Fruit fly (Drosophila melanogaster) whole organism, embryonic: ENCODE results near the gene CG10055.

Experiments used
- BEAF-32 ChIP-seq: fragments of 200-800 bp; sonication (Bioruptor generic); optimal IDR thresholded peaks from 3 replicates; lab custom pipeline; 2017; ENCODE audit warnings: missing biosample characterization, missing genetic modification characterization, mild to moderate bottlenecking, moderate library complexity, missing genetic modification reagents
- CG10366 ChIP-seq: fragments of 200-800 bp; sonication (Bioruptor generic); IDR thresholded peaks from 2 replicates; pipeline ENCODE4 v1.3.6; 2022; ENCODE audit warnings: missing biosample characterization, missing genetic modification characterization
- CG11398 ChIP-seq: fragments of 200-800 bp; sonication (Bioruptor generic); optimal IDR thresholded peaks from 2 replicates; lab custom pipeline; 2016; ENCODE audit warnings: missing biosample characterization, missing genetic modification characterization
- CG12744 ChIP-seq: fragments of 200-800 bp; sonication (Bioruptor generic); optimal IDR thresholded peaks from 2 replicates; lab custom pipeline; 2016; ENCODE audit warnings: missing biosample characterization, missing genetic modification characterization
- CG12942 ChIP-seq: fragments of 200-800 bp; sonication (Bioruptor generic); optimal IDR thresholded peaks from 3 replicates; lab custom pipeline; 2016; ENCODE audit warnings: missing biosample characterization, missing genetic modification characterization
- CG16815 ChIP-seq: fragments of 200-800 bp; sonication (Bioruptor generic); optimal IDR thresholded peaks from 3 replicates; lab custom pipeline; 2017; ENCODE audit warnings: missing biosample characterization, mild to moderate bottlenecking, missing genetic modification characterization
- CG16863 ChIP-seq: fragments of 200-800 bp; sonication (Bioruptor generic); optimal IDR thresholded peaks from 3 replicates; lab custom pipeline; 2016; ENCODE audit warnings: missing biosample characterization, missing genetic modification characterization
- CG17385 ChIP-seq: fragments of 200-800 bp; sonication (Bioruptor generic); optimal IDR thresholded peaks from 3 replicates; lab custom pipeline; 2018; ENCODE audit warnings: missing biosample characterization, mild to moderate bottlenecking, missing genetic modification characterization
- CG18619 ChIP-seq: fragments of 200-800 bp; sonication (Bioruptor generic); optimal IDR thresholded peaks from 3 replicates; lab custom pipeline; 2017; ENCODE audit warnings: missing biosample characterization, mild to moderate bottlenecking, missing genetic modification characterization
- CG2889 ChIP-seq: fragments of 200-800 bp; sonication (Bioruptor generic); IDR thresholded peaks from 3 replicates; pipeline ENCODE4 v1.3.6; 2022; ENCODE audit warnings: missing biosample characterization, missing genetic modification characterization
- CG3281 ChIP-seq: fragments of 200-800 bp; sonication (Bioruptor generic); optimal IDR thresholded peaks from 3 replicates; lab custom pipeline; 2017; ENCODE audit warnings: missing biosample characterization, mild to moderate bottlenecking, missing genetic modification characterization
- CG6813 ChIP-seq: fragments of 200-800 bp; sonication (Bioruptor generic); optimal IDR thresholded peaks from 2 replicates; lab custom pipeline; 2017; ENCODE audit warnings: missing biosample characterization, missing genetic modification characterization, mild to moderate bottlenecking, moderate library complexity, missing genetic modification reagents
- CG7745 ChIP-seq: fragments of 200-800 bp; sonication (Bioruptor generic); optimal IDR thresholded peaks from 2 replicates; lab custom pipeline; 2018; ENCODE audit warnings: missing biosample characterization, mild to moderate bottlenecking, missing genetic modification characterization, moderate library complexity
- CG7839 ChIP-seq: fragments of 200-800 bp; sonication (Bioruptor generic); optimal IDR thresholded peaks from 3 replicates; lab custom pipeline; 2018; ENCODE audit warnings: missing biosample characterization, mild to moderate bottlenecking, missing genetic modification characterization, moderate library complexity
- CG8290 ChIP-seq, 3 experiments: fragments of 200-800 bp; sonication (Bioruptor generic); optimal IDR thresholded peaks; 2 replicates each; lab custom pipeline; 2016 to 2019; ENCODE audit warnings: missing biosample characterization in 3 of 3, missing genetic modification characterization in 3 of 3, mild to moderate bottlenecking in 2 of 3, moderate library complexity in 1 of 3
- CG8388 ChIP-seq: fragments of 200-800 bp; sonication (Bioruptor generic); optimal IDR thresholded peaks from 2 replicates; lab custom pipeline; 2019; ENCODE audit warnings: missing biosample characterization, mild to moderate bottlenecking, missing genetic modification characterization, moderate library complexity
- CTCF ChIP-seq: fragments of 200-800 bp; sonication (Bioruptor generic); optimal IDR thresholded peaks from 2 replicates; lab custom pipeline; 2017; ENCODE audit warnings: missing biosample characterization, mild to moderate bottlenecking, missing genetic modification characterization, moderate library complexity
- Deaf1 ChIP-seq: fragments of 200-800 bp; optimal IDR thresholded peaks from 3 replicates; lab custom pipeline; 2019; ENCODE audit warnings: missing biosample characterization, mild to moderate bottlenecking, missing genetic modification characterization, moderate library complexity
- Dek ChIP-seq: fragments of 200-800 bp; sonication (Bioruptor generic); optimal IDR thresholded peaks from 3 replicates; lab custom pipeline; 2019; ENCODE audit warnings: missing biosample characterization, mild to moderate bottlenecking, missing genetic modification characterization, moderate library complexity
- Dfd ChIP-seq, 2 experiments: fragments of >200 bp; optimal IDR thresholded peaks; 2 replicates each; lab custom pipeline; 2017; ENCODE audit warnings: missing biosample characterization in 2 of 2, missing genetic modification characterization in 2 of 2
- Dip3 ChIP-seq: fragments of 200-800 bp; sonication (Bioruptor generic); optimal IDR thresholded peaks from 3 replicates; lab custom pipeline; 2016; ENCODE audit warnings: missing biosample characterization, missing genetic modification characterization
- Fer1 ChIP-seq: fragments of 200-800 bp; sonication (Bioruptor generic); optimal IDR thresholded peaks from 2 replicates; lab custom pipeline; 2017; ENCODE audit warnings: missing biosample characterization, mild to moderate bottlenecking, missing genetic modification characterization
- HLH54F ChIP-seq: fragments of 200-800 bp; sonication (Bioruptor generic); optimal IDR thresholded peaks from 3 replicates; lab custom pipeline; 2016; ENCODE audit warnings: missing biosample characterization, missing genetic modification characterization
- Hr39 ChIP-seq: fragments of >200 bp; optimal IDR thresholded peaks from 2 replicates; lab custom pipeline; 2017
- Hr78 ChIP-seq, 2 experiments: fragments of 200-800 bp in 1 of 2; fragments of >200 bp in 1 of 2; sonication (Bioruptor generic) in 1 of 2; optimal IDR thresholded peaks; 2 replicates each; lab custom pipeline; 2017 to 2019; ENCODE audit warnings: missing biosample characterization in 2 of 2, missing genetic modification characterization in 2 of 2, mild to moderate bottlenecking in 1 of 2, moderate library complexity in 1 of 2
- MBD-R2 ChIP-seq: fragments of 200-800 bp; sonication (Bioruptor generic); IDR thresholded peaks from 2 replicates; pipeline ENCODE4 v1.3.6; 2022; ENCODE audit warnings: missing biosample characterization, missing genetic modification characterization
- MESR4 ChIP-seq: fragments of 200-800 bp; sonication (Bioruptor generic); optimal IDR thresholded peaks from 2 replicates; lab custom pipeline; 2018; ENCODE audit warnings: missing biosample characterization, mild to moderate bottlenecking, missing genetic modification characterization, moderate library complexity
- MTF-1 ChIP-seq: fragments of 200-800 bp; sonication (Bioruptor generic); optimal IDR thresholded peaks from 2 replicates; lab custom pipeline; 2018; ENCODE audit warnings: missing biosample characterization, mild to moderate bottlenecking, missing genetic modification characterization, borderline replicate concordance
- Mad ChIP-seq: fragments of 200-800 bp; sonication (Bioruptor generic); optimal IDR thresholded peaks from 2 replicates; lab custom pipeline; 2016; ENCODE audit warnings: missing biosample characterization, missing genetic modification characterization
- Med ChIP-seq: fragments of 200-800 bp; sonication (Bioruptor generic); peaks from one replicate; lab custom pipeline; 2016; ENCODE audit warnings: missing biosample characterization, missing genetic modification characterization, mild to moderate bottlenecking, inconsistent platforms, moderate library complexity
- NC2α ChIP-seq: fragments of 200-800 bp; sonication (Bioruptor generic); optimal IDR thresholded peaks from 2 replicates; lab custom pipeline; 2016; ENCODE audit warnings: missing biosample characterization, missing genetic modification characterization
- Scr ChIP-seq: fragments of 200-800 bp; sonication (Bioruptor generic); IDR thresholded peaks from 2 replicates; pipeline ENCODE4 v1.3.6; 2022; ENCODE audit warnings: missing biosample characterization, missing genetic modification characterization; ENCODE audit not compliant: partially characterized antibody
- Stat92E ChIP-seq, 3 experiments: fragments of >200 bp in 2 of 3; fragments of 200-800 bp in 1 of 3; sonication (Bioruptor generic) in 1 of 3; optimal IDR thresholded peaks; 2 replicates each; lab custom pipeline; 2017 to 2019; ENCODE audit warnings: missing biosample characterization in 3 of 3, missing genetic modification characterization in 3 of 3, mild to moderate bottlenecking in 1 of 3, moderate library complexity in 1 of 3
- ab ChIP-seq: fragments of 200-800 bp; sonication (Bioruptor generic); optimal IDR thresholded peaks from 2 replicates; lab custom pipeline; 2016; ENCODE audit warnings: missing biosample characterization, missing genetic modification characterization
- da ChIP-seq: fragments of 200-800 bp; sonication (Bioruptor generic); optimal IDR thresholded peaks from 2 replicates; lab custom pipeline; 2016; ENCODE audit warnings: missing biosample characterization, missing genetic modification characterization
- danr ChIP-seq: fragments of 200-800 bp; sonication (Bioruptor generic); IDR thresholded peaks from 2 replicates; pipeline ENCODE4 v1.3.6; 2022; ENCODE audit warnings: missing biosample characterization, missing genetic modification characterization
- fd3F ChIP-seq: fragments of 200-800 bp; sonication (Bioruptor generic); optimal IDR thresholded peaks from 2 replicates; lab custom pipeline; 2018; ENCODE audit warnings: missing biosample characterization, mild to moderate bottlenecking, missing genetic modification characterization, moderate library complexity
- fd96Cb ChIP-seq: fragments of 200-800 bp; sonication (Bioruptor generic); optimal IDR thresholded peaks from 2 replicates; lab custom pipeline; 2018; ENCODE audit warnings: missing biosample characterization, mild to moderate bottlenecking, missing genetic modification characterization, moderate library complexity
- fru ChIP-seq: fragments of >200 bp; optimal IDR thresholded peaks from 2 replicates; lab custom pipeline; 2017
- jigr1 ChIP-seq: fragments of 200-800 bp; sonication (Bioruptor generic); IDR thresholded peaks from 3 replicates; pipeline ENCODE4 v1.3.6; 2022; ENCODE audit warnings: missing biosample characterization, missing genetic modification characterization
- kah ChIP-seq: fragments of 200-800 bp; sonication (Bioruptor generic); optimal IDR thresholded peaks from 2 replicates; lab custom pipeline; 2018; ENCODE audit warnings: missing biosample characterization, mild to moderate bottlenecking, missing genetic modification characterization
- ken ChIP-seq: fragments of 200-800 bp; sonication (Bioruptor generic); IDR thresholded peaks from 3 replicates; pipeline ENCODE4 v1.3.6; 2022; ENCODE audit warnings: missing biosample characterization, missing genetic modification characterization
- pros ChIP-seq: fragments of 200-800 bp; sonication (Bioruptor generic); optimal IDR thresholded peaks from 3 replicates; lab custom pipeline; 2019; ENCODE audit warnings: missing biosample characterization, mild to moderate bottlenecking, missing genetic modification characterization, moderate library complexity
- row ChIP-seq: fragments of 200-800 bp; sonication (Bioruptor generic); IDR thresholded peaks from 3 replicates; pipeline ENCODE4 v1.3.6; 2022; ENCODE audit warnings: missing biosample characterization, missing genetic modification characterization
- sqz ChIP-seq: fragments of 200-800 bp; sonication (Bioruptor generic); optimal IDR thresholded peaks from 3 replicates; lab custom pipeline; 2018; ENCODE audit warnings: missing biosample characterization, mild to moderate bottlenecking, missing genetic modification characterization
- tgo ChIP-seq: fragments of 200-800 bp; sonication (Bioruptor generic); IDR thresholded peaks from 3 replicates; pipeline ENCODE4 v1.3.6; 2022; ENCODE audit warnings: missing biosample characterization, missing genetic modification characterization
- toy ChIP-seq: fragments of 200-800 bp; sonication (Bioruptor generic); IDR thresholded peaks from 2 replicates; pipeline ENCODE4 v1.3.6; 2022; ENCODE audit warnings: missing biosample characterization, missing genetic modification characterization
- vfl ChIP-seq: fragments of 200-800 bp; sonication (Bioruptor generic); optimal IDR thresholded peaks from 2 replicates; lab custom pipeline; 2016; ENCODE audit warnings: missing biosample characterization, missing genetic modification characterization
- zen ChIP-seq: fragments of 200-800 bp; sonication (Bioruptor generic); optimal IDR thresholded peaks from 3 replicates; lab custom pipeline; 2018; ENCODE audit warnings: missing biosample characterization, mild to moderate bottlenecking, missing genetic modification characterization, moderate library complexity
- zfh2 ChIP-seq: fragments of 200-800 bp; sonication (Bioruptor generic); optimal IDR thresholded peaks from 2 replicates; lab custom pipeline; 2016; ENCODE audit warnings: missing biosample characterization, missing genetic modification characterization

CG10055 gene

dm6 chr3R:7150544-7151406 lies 35.7 kb downstream of the CG10055 start, which contains the start of the genes gfzf and Sas-4 (continued):
- no peak for TF ChIP-seq kah (GFP tag; lab: Kevin White, UChicago)
- TF ChIP-seq CTCF (GFP tag; lab: Kevin White, UChicago): peak; percentile 2
- peak; percentile 60 for TF ChIP-seq MBD-R2 (GFP tag; lab: Robert Waterston, UW)
- peak; percentile 30 for TF ChIP-seq vfl (GFP tag; lab: Kevin White, UChicago)
- peak; percentile 43; the same call in 1 of the 3 replicates for TF ChIP-seq ken (GFP tag; lab: Robert Waterston, UW)
- TF ChIP-seq pros: no peak
- TF ChIP-seq Med (GFP tag; lab: Kevin White, UChicago): peak; percentile 82
- TF ChIP-seq Dip3 (GFP tag; lab: Kevin White, UChicago): peak; percentile 59
- TF ChIP-seq MTF-1 (GFP tag; lab: Kevin White, UChicago): no peak
- peak; percentile 34 for TF ChIP-seq MESR4
- TF ChIP-seq Dfd (GFP tag; optimal IDR thresholded peaks at IDR 0.05; lab: Kevin White, UChicago): no peak
- no peak for TF ChIP-seq Hr78 (GFP tag; optimal IDR thresholded peaks at IDR 0.05; lab: Kevin White, UChicago)
- peak; percentile 61 for TF ChIP-seq CG10366
- TF ChIP-seq toy (GFP tag; lab: Robert Waterston, UW): no peak
- peak; percentile 63 for TF ChIP-seq CG12942
- no peak for TF ChIP-seq Scr (GFP tag; lab: Robert Waterston, UW)
- no peak for TF ChIP-seq Deaf1 (tag; lab: Kevin White, UChicago)
- no peak for TF ChIP-seq Hr39 (lab: Kevin White, UChicago)
- no peak for TF ChIP-seq fru (lab: Kevin White, UChicago)
- TF ChIP-seq sqz: no peak
- TF ChIP-seq fd96Cb (tag; lab: Kevin White, UChicago): peak; percentile 30
- TF ChIP-seq fd3F: peak; percentile 45
- TF ChIP-seq CG3281 (GFP tag; lab: Kevin White, UChicago): peak; percentile 75
- TF ChIP-seq CG6813 (GFP tag; lab: Kevin White, UChicago): no peak
- TF ChIP-seq CG16815 (GFP tag; lab: Kevin White, UChicago): peak; percentile 53
- no peak for TF ChIP-seq CG11398
- peak; percentile 23 for TF ChIP-seq CG8388 (GFP tag; lab: Kevin White, UChicago)
- no peak for TF ChIP-seq ab
- no peak for TF ChIP-seq danr
- peak; percentile 75 for TF ChIP-seq row
- 0 out of 3 replicates have a peak, but pooled peaks have one; percentile 35 for TF ChIP-seq jigr1
- TF ChIP-seq Fer1: peak; percentile 28
- TF ChIP-seq Mad (GFP tag; lab: Kevin White, UChicago): peak; percentile 9
- peak; percentile 61 for TF ChIP-seq tgo
- peak; percentile 46 for TF ChIP-seq CG17385 (GFP tag; lab: Kevin White, UChicago)
- TF ChIP-seq zen (tag; lab: Kevin White, UChicago): peak; percentile 39
- TF ChIP-seq BEAF-32 (GFP tag; lab: Kevin White, UChicago): peak; percentile 40
- no peak for TF ChIP-seq CG7745 (tag; lab: Kevin White, UChicago)
- peak; percentile 56 for TF ChIP-seq CG18619 (GFP tag; lab: Kevin White, UChicago)
- TF ChIP-seq, all 482 proteins: peak for 246

- TF ChIP-seq HLH54F (peak; percentile 90), NC2α (peak; percentile 57), CG2889 (no peak), Stat92E (GFP tag; optimal IDR thresholded peaks at IDR 0.05; lab: Kevin White, UChicago) (no peak), CG16863 (GFP tag; lab: Kevin White, UChicago) (peak; percentile 81), CG8290 (GFP tag; optimal IDR thresholded peaks at IDR 0.05; lab: Kevin White, UChicago) (peak; percentile 62), CG8290 (tag; optimal IDR thresholded peaks at IDR 0.05; lab: Kevin White, UChicago) (peak in 1 of 2 experiments; percentile 93), CG7839 (tag; lab: Kevin White, UChicago) (peak; percentile 58), CG12744 (GFP tag; lab: Kevin White, UChicago) (peak; percentile 49), da (GFP tag; lab: Kevin White, UChicago) (peak; percentile 57), zfh2 (GFP tag; lab: Kevin White, UChicago) (peak; percentile 86), Dek (tag; lab: Kevin White, UChicago) (no peak)
Observed at dm6 chr3R:7144245-7144904, 42.1 kb downstream of the CG10055 start, which contains the start of the genes CG14610 and CG2656. TSS of gene CG14610 (minus strand) at chr3R:7144295. TSS of gene CG2656 (plus strand) at chr3R:7144724.
